Worm (Caenorhabditis elegans): ENCODE measurements around the gene fem-2.
A peak's percentile ranks its signal among the peaks of the same experiment; 100 is the strongest.

Gene fem-2

ce11 chrIII:658357-658756 is 23.9 kb upstream of the fem-2 start, which contains the start of gene C09F5.1:
TSS of gene C09F5.1 (plus strand) at chrIII:658709.
- TF ChIP-seq nhr-28 (tag; optimal IDR thresholded peaks at IDR 0.05) (peak; percentile 50), nhr-102 (tag; optimal IDR thresholded peaks at IDR 0.05) (no peak)

- peak in 1 of 2 experiments; percentile 76 for TF ChIP-seq unc-62 (GFP tag; optimal IDR thresholded peaks at IDR 0.05 in 1 of 2)
- TF ChIP-seq unc-62 (tag; optimal IDR thresholded peaks at IDR 0.05) = no peak
- peak; percentile 23 for TF ChIP-seq nhr-25 (tag; optimal IDR thresholded peaks at IDR 0.05; ENCODE audit: borderline replicate concordance, insufficient read depth)
- TF ChIP-seq mdl-1 (tag; optimal IDR thresholded peaks at IDR 0.05) = no peak
- TF ChIP-seq pha-4 (GFP tag; IDR thresholded peaks at IDR 0.05) = no peak
- TF ChIP-seq pha-4 (tag; optimal IDR thresholded peaks at IDR 0.05) = no peak
- TF ChIP-seq pqm-1 (tag; optimal IDR thresholded peaks at IDR 0.05) = no peak
- TF ChIP-seq saeg-2 (GFP tag; IDR thresholded peaks at IDR 0.05) = no peak
- no peak for TF ChIP-seq cey-2 (tag; optimal IDR thresholded peaks at IDR 0.05; ENCODE audit: borderline replicate concordance, insufficient read depth)
- no peak for TF ChIP-seq nhr-76 (tag; optimal IDR thresholded peaks at IDR 0.05)
- TF ChIP-seq dmd-8 (GFP tag; IDR thresholded peaks at IDR 0.05) = no peak
- no peak for TF ChIP-seq ceh-44 (GFP tag; IDR thresholded peaks at IDR 0.05)
- TF ChIP-seq mep-1 (tag; optimal IDR thresholded peaks at IDR 0.05) = no peak
- no peak for TF ChIP-seq snpc-1.2 (GFP tag; IDR thresholded peaks at IDR 0.05)
- no peak for TF ChIP-seq lsy-2 (tag; optimal IDR thresholded peaks at IDR 0.05)
- peak; percentile 1 for TF ChIP-seq aha-1 (tag)
Measured at ce11 chrIII:657241-657640, 22.8 kb upstream of the fem-2 start.

- no peak for TF ChIP-seq mes-2 (tag; optimal IDR thresholded peaks at IDR 0.05; ENCODE audit: poor library complexity, severe bottlenecking)
- TF ChIP-seq daf-8 (GFP tag; IDR thresholded peaks at IDR 0.05) = no peak
- TF ChIP-seq F26F4.8 (GFP tag; conservative IDR thresholded peaks at IDR 0.05) = no peak
- TF ChIP-seq nhr-10 (tag; optimal IDR thresholded peaks at IDR 0.05) = no peak
- TF ChIP-seq aha-1 (tag) = no peak
- no peak for TF ChIP-seq sdz-12 (GFP tag; optimal IDR thresholded peaks at IDR 0.05)
- no peak for TF ChIP-seq zfp-2 (tag; optimal IDR thresholded peaks at IDR 0.05)
- no peak for TF ChIP-seq aly-2 (tag; optimal IDR thresholded peaks at IDR 0.05)
- no peak for TF ChIP-seq ZK546.5 (tag; optimal IDR thresholded peaks at IDR 0.05)
- TF ChIP-seq fos-1 (tag; optimal IDR thresholded peaks at IDR 0.05) = no peak
- no peak for TF ChIP-seq mxl-2 (GFP tag; conservative IDR thresholded peaks at IDR 0.05)
Measured at ce11 chrIII:656660-657059, 22.2 kb upstream of the fem-2 start.

- peak; percentile 42 for TF ChIP-seq mxl-3 (GFP tag; optimal IDR thresholded peaks at IDR 0.05)
- TF ChIP-seq cey-2 (tag; optimal IDR thresholded peaks at IDR 0.05; ENCODE audit: borderline replicate concordance, insufficient read depth) = no peak
- TF ChIP-seq egl-43 (GFP tag; IDR thresholded peaks at IDR 0.05) = no peak
- no peak for TF ChIP-seq ces-1 (GFP tag; optimal IDR thresholded peaks at IDR 0.05)
- peak in 1 of 2 experiments; percentile 21 for TF ChIP-seq mdl-1 (tag; optimal IDR thresholded peaks at IDR 0.05)
- peak; percentile 76 for TF ChIP-seq hlh-30 (tag; optimal IDR thresholded peaks at IDR 0.05; ENCODE audit: insufficient read depth)
- TF ChIP-seq madf-9 (GFP tag; conservative IDR thresholded peaks at IDR 0.05) = 0 out of 2 replicates have a peak, but pooled peaks have one; percentile 46
- no peak for TF ChIP-seq pqm-1 (tag; optimal IDR thresholded peaks at IDR 0.05)
Measured at ce11 chrIII:654365-654764, 19.9 kb upstream of the fem-2 start.

DNA sequence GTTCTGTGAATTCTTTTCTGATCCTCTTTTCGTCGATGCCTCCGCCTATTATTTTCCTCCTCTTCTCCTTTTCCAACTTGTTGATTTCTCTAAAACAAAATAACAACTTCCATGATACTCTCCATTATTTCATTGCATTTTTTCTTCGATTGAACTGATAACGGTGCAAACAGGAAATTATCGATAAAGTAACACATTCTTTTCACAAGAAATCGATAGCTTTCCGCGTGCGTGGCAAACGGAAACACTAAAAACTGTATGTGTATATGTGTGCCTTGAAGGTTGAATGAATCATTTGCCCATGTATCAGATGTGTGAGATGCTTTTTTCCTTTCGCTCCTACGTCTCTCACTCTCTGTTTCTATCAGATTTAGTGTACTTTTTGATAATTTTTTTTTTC is 17.2 kb upstream of the fem-2 start:
- TF ChIP-seq hlh-30 (tag; optimal IDR thresholded peaks at IDR 0.05; ENCODE audit: insufficient read depth) = peak; percentile 45
- TF ChIP-seq hmg-1.1 (GFP tag; IDR thresholded peaks at IDR 0.05) = no peak
- no peak for TF ChIP-seq duxl-1 (tag; optimal IDR thresholded peaks at IDR 0.05; ENCODE audit: poor library complexity)
- no peak for TF ChIP-seq skn-1 (tag; optimal IDR thresholded peaks at IDR 0.05)
- no peak for TF ChIP-seq dpl-1 (GFP tag; optimal IDR thresholded peaks at IDR 0.05)
- no peak for TF ChIP-seq dmd-8 (GFP tag; IDR thresholded peaks at IDR 0.05)
- no peak for TF ChIP-seq lin-13 (GFP tag; optimal IDR thresholded peaks at IDR 0.05)
- no peak for TF ChIP-seq nhr-237 (tag; optimal IDR thresholded peaks at IDR 0.05)
- no peak for TF ChIP-seq daf-12 (tag; optimal IDR thresholded peaks at IDR 0.05)
- no peak for TF ChIP-seq mxl-3 (GFP tag; optimal IDR thresholded peaks at IDR 0.05)
- no peak for TF ChIP-seq ceh-20 (GFP tag; IDR thresholded peaks at IDR 0.05)
- TF ChIP-seq lin-38 (GFP tag; IDR thresholded peaks at IDR 0.05) = no peak
- TF ChIP-seq lir-3 (tag; optimal IDR thresholded peaks at IDR 0.05) = no peak
- TF ChIP-seq egl-27 (tag; optimal IDR thresholded peaks at IDR 0.05) = no peak
- no peak for TF ChIP-seq attf-4 (tag; optimal IDR thresholded peaks at IDR 0.05)
- TF ChIP-seq aly-2 (tag; optimal IDR thresholded peaks at IDR 0.05) = no peak
- no peak for TF ChIP-seq D1046.2 (GFP tag; IDR thresholded peaks at IDR 0.05)

Data from whole organism, L4 larva.